Worm (Caenorhabditis elegans) whole organism, mixed stage, embryonic: ENCODE results near the gene hot-1.

Experiments used
- ceh-43 ChIP-seq: fragments of 200-800 bp; sonication (Bioruptor generic); optimal IDR thresholded peaks from 2 replicates; lab custom pipeline; 2018; ENCODE audit warnings: mild to moderate bottlenecking, missing genetic modification characterization, moderate library complexity, missing compliant biosample characterization
- elt-1 ChIP-seq: sonication (generic microtip); optimal IDR thresholded peaks from 2 replicates; lab custom pipeline; 2017; ENCODE audit warnings: missing genetic modification characterization, mild to moderate bottlenecking, missing compliant biosample characterization, antibody characterized with exemption, moderate library complexity, borderline replicate concordance; ENCODE audit not compliant: insufficient read depth
- elt-3 ChIP-seq: fragments of 150-350 bp; optimal IDR thresholded peaks from 2 replicates; lab custom pipeline; 2014; ENCODE audit warnings: missing biosample characterization, missing genetic modification characterization
- mep-1 ChIP-seq: fragments of 150-350 bp; optimal IDR thresholded peaks from 2 replicates; lab custom pipeline; 2017; ENCODE audit warnings: missing biosample characterization, missing genetic modification reagents, missing genetic modification characterization, inconsistent platforms
- nhr-12 ChIP-seq: fragments of 150-350 bp; optimal IDR thresholded peaks from 2 replicates; lab custom pipeline; 2014; ENCODE audit warnings: missing biosample characterization, missing genetic modification characterization
- sem-2 ChIP-seq: fragments of 200-800 bp; sonication (Bioruptor generic); optimal IDR thresholded peaks from 2 replicates; lab custom pipeline; 2018; ENCODE audit warnings: mild to moderate bottlenecking, missing genetic modification characterization, missing compliant biosample characterization
- ztf-11 ChIP-seq: fragments of 150-350 bp; optimal IDR thresholded peaks from 2 replicates; lab custom pipeline; 2014; ENCODE audit warnings: missing biosample characterization, missing genetic modification characterization

- TF ChIP-seq mep-1 (no peak), ztf-11 (tag; lab: Kevin White, UChicago) (no peak), nhr-12 (no peak), elt-1 (tag; lab: Kevin White, UChicago) (no peak), sem-2 (GFP tag; lab: Kevin White, UChicago) (no peak), ceh-43 (GFP tag; lab: Kevin White, UChicago) (no peak), elt-3 (no peak)
Measured at ce11 chrV:14640071-14640470, 19.1 kb downstream of the hot-1 start, which contains the start of gene F43D2.7.
